Worm (Caenorhabditis elegans) whole organism, early embryonic: ENCODE measurements around the gene C09F9.1.

Experiments
- B0310.2 ChIP-seq: sonication (generic microtip); optimal IDR thresholded peaks from 2 replicates; lab custom pipeline; 2016; ENCODE audit warnings: mild to moderate bottlenecking, missing genetic modification characterization, missing compliant biosample characterization
- F13C5.2 ChIP-seq: sonication (generic microtip); optimal IDR thresholded peaks from 2 replicates; lab custom pipeline; 2017; ENCODE audit warnings: mild to moderate bottlenecking, missing genetic modification characterization, inconsistent platforms, missing compliant biosample characterization
- aly-1 ChIP-seq: sonication (generic microtip); optimal IDR thresholded peaks from 2 replicates; lab custom pipeline; 2016; ENCODE audit warnings: missing genetic modification characterization, missing compliant biosample characterization
- ama-1 ChIP-seq: fragments of 150-350 bp; optimal IDR thresholded peaks from 2 replicates; lab custom pipeline; 2014
- ceh-13 ChIP-seq: fragments of 200-800 bp; sonication (Bioruptor generic); optimal IDR thresholded peaks from 2 replicates; lab custom pipeline; 2018; ENCODE audit warnings: mild to moderate bottlenecking, missing genetic modification characterization, missing compliant biosample characterization
- ceh-36 ChIP-seq: sonication (generic microtip); optimal IDR thresholded peaks from 2 replicates; lab custom pipeline; 2016; ENCODE audit warnings: missing genetic modification characterization, inconsistent platforms, missing compliant biosample characterization
- ets-7 ChIP-seq: sonication (generic microtip); optimal IDR thresholded peaks from 2 replicates; lab custom pipeline; 2016; ENCODE audit warnings: missing genotype, missing genetic modification characterization, missing compliant biosample characterization
- flt-1 ChIP-seq: fragments of 200-800 bp; sonication (Bioruptor generic); IDR thresholded peaks from 2 replicates; pipeline ENCODE4 v1.3.6; 2022; ENCODE audit warnings: missing genetic modification characterization, missing compliant biosample characterization
- hmbx-1 ChIP-seq: sonication (generic microtip); optimal IDR thresholded peaks from 2 replicates; lab custom pipeline; 2016; ENCODE audit warnings: mild to moderate bottlenecking, missing genetic modification characterization, missing compliant biosample characterization
- hmg-4 ChIP-seq: fragments of 200-800 bp; sonication (Bioruptor generic); optimal IDR thresholded peaks from 2 replicates; lab custom pipeline; 2018; ENCODE audit warnings: mild to moderate bottlenecking, missing genetic modification characterization, missing compliant biosample characterization
- hnd-1 ChIP-seq: sonication (generic microtip); optimal IDR thresholded peaks from 2 replicates; lab custom pipeline; 2016; ENCODE audit warnings: missing genetic modification characterization, missing compliant biosample characterization
- pes-1 ChIP-seq: fragments of 200-800 bp; sonication (Bioruptor generic); IDR thresholded peaks from 2 replicates; pipeline ENCODE4 v1.3.6; 2022; ENCODE audit warnings: missing genetic modification reagents, missing genetic modification characterization, missing compliant biosample characterization
- scrt-1 ChIP-seq: fragments of 200-800 bp; sonication (Bioruptor generic); IDR thresholded peaks from 2 replicates; pipeline ENCODE4 v1.3.6; 2022; ENCODE audit warnings: missing genetic modification characterization, missing compliant biosample characterization
- sea-1 ChIP-seq: fragments of 200-800 bp; sonication (Bioruptor generic); conservative IDR thresholded peaks from 2 replicates; pipeline ENCODE4 v1.3.6; 2022; ENCODE audit warnings: missing genetic modification characterization, missing compliant biosample characterization
- tbx-11 ChIP-seq: fragments of 200-800 bp; sonication (Bioruptor generic); IDR thresholded peaks from 2 replicates; pipeline ENCODE4 v1.3.6; 2022; ENCODE audit warnings: missing genetic modification characterization, missing compliant biosample characterization
- tbx-37 ChIP-seq: fragments of 200-800 bp; sonication (Bioruptor generic); conservative IDR thresholded peaks from 2 replicates; pipeline ENCODE4 v1.3.6; 2022; ENCODE audit warnings: missing genetic modification reagents, missing genetic modification characterization, missing compliant biosample characterization
- tra-4 ChIP-seq: sonication (generic microtip); optimal IDR thresholded peaks from 2 replicates; lab custom pipeline; 2017; ENCODE audit warnings: missing genetic modification characterization, missing compliant biosample characterization

The C09F9.1 gene

ce11 chrII:14678157-14678556 is 20.0 kb upstream of the C09F9.1 start, which contains the start of gene hhat-1:
Gene hhat-1, plus strand, starts transcription at chrII:14678457.
- TF ChIP-seq pes-1 (no peak), aly-1 (tag; lab: Kevin White, UChicago) (no peak), tbx-37 (GFP tag; lab: Robert Waterston, UW) (no peak), sea-1 (GFP tag; lab: Robert Waterston, UW) (no peak), F13C5.2 (tag; lab: Kevin White, UChicago) (no peak), hmbx-1 (tag; lab: Kevin White, UChicago) (no peak)

- TF ChIP-seq hmg-4 (no peak), aly-1 (tag; lab: Kevin White, UChicago) (no peak), hmbx-1 (tag; lab: Kevin White, UChicago) (no peak), flt-1 (no peak), ceh-36 (tag; lab: Kevin White, UChicago) (no peak), scrt-1 (GFP tag; lab: Robert Waterston, UW) (no peak), tra-4 (tag; lab: Kevin White, UChicago) (no peak), sea-1 (GFP tag; lab: Robert Waterston, UW) (no peak), ceh-13 (GFP tag; lab: Kevin White, UChicago) (no peak), ets-7 (tag; lab: Kevin White, UChicago) (no peak), F13C5.2 (tag; lab: Kevin White, UChicago) (no peak), tbx-37 (GFP tag; lab: Robert Waterston, UW) (no peak), ama-1 (no peak), hnd-1 (tag; lab: Kevin White, UChicago) (no peak), tbx-11 (no peak), B0310.2 (tag; lab: Kevin White, UChicago) (no peak), pes-1 (no peak)
Observed at ce11 chrII:14683646-14684045, 14.5 kb upstream of the C09F9.1 start.

ce11 chrII:14684377-14684776 is 13.8 kb upstream of the C09F9.1 start, which contains the start of gene unc-52:
Gene unc-52, minus strand, starts transcription at chrII:14684456.
- no peak for TF ChIP-seq B0310.2 (tag; lab: Kevin White, UChicago)
- no peak for TF ChIP-seq tbx-37 (GFP tag; lab: Robert Waterston, UW)
- TF ChIP-seq aly-1 (tag; lab: Kevin White, UChicago): no peak
- TF ChIP-seq tra-4 (tag; lab: Kevin White, UChicago): no peak
- no peak for TF ChIP-seq sea-1 (GFP tag; lab: Robert Waterston, UW)
- no peak for TF ChIP-seq flt-1
- no peak for TF ChIP-seq F13C5.2 (tag; lab: Kevin White, UChicago)
- TF ChIP-seq hmbx-1 (tag; lab: Kevin White, UChicago): no peak
- no peak for TF ChIP-seq scrt-1 (GFP tag; lab: Robert Waterston, UW)
- no peak for TF ChIP-seq hmg-4
- TF ChIP-seq pes-1: no peak

ce11 chrII:14695201-14695600 is 3.0 kb upstream of the C09F9.1 start, which contains the start of gene K02B7.3:
Gene K02B7.3, minus strand, starts transcription at chrII:14695301.
- TF ChIP-seq scrt-1 (GFP tag; lab: Robert Waterston, UW) (no peak), ama-1 (no peak), pes-1 (no peak), tbx-37 (GFP tag; lab: Robert Waterston, UW) (no peak), hnd-1 (tag; lab: Kevin White, UChicago) (no peak), B0310.2 (tag; lab: Kevin White, UChicago) (no peak), tbx-11 (no peak), hmbx-1 (tag; lab: Kevin White, UChicago) (no peak), sea-1 (GFP tag; lab: Robert Waterston, UW) (no peak), ets-7 (tag; lab: Kevin White, UChicago) (no peak), flt-1 (no peak), tra-4 (tag; lab: Kevin White, UChicago) (no peak)

- TF ChIP-seq aly-1 (tag; lab: Kevin White, UChicago) (no peak), scrt-1 (GFP tag; lab: Robert Waterston, UW) (no peak), ama-1 (no peak), F13C5.2 (tag; lab: Kevin White, UChicago) (no peak), tbx-37 (GFP tag; lab: Robert Waterston, UW) (no peak), ceh-36 (tag; lab: Kevin White, UChicago) (no peak), ets-7 (tag; lab: Kevin White, UChicago) (no peak), hmbx-1 (tag; lab: Kevin White, UChicago) (no peak), tra-4 (tag; lab: Kevin White, UChicago) (no peak), pes-1 (no peak), sea-1 (GFP tag; lab: Robert Waterston, UW) (no peak), tbx-11 (no peak), hnd-1 (tag; lab: Kevin White, UChicago) (no peak), B0310.2 (tag; lab: Kevin White, UChicago) (no peak), flt-1 (no peak), ceh-13 (GFP tag; lab: Kevin White, UChicago) (no peak), hmg-4 (no peak)
Observed at ce11 chrII:14700096-14700495, 1.9 kb downstream of the C09F9.1 start.

- TF ChIP-seq aly-1 (tag; lab: Kevin White, UChicago): no peak
- no peak for TF ChIP-seq hmbx-1 (tag; lab: Kevin White, UChicago)
- no peak for TF ChIP-seq hmg-4
- TF ChIP-seq F13C5.2 (tag; lab: Kevin White, UChicago): no peak
- no peak for TF ChIP-seq pes-1
- TF ChIP-seq scrt-1 (GFP tag; lab: Robert Waterston, UW): no peak
- TF ChIP-seq ceh-36 (tag; lab: Kevin White, UChicago): no peak
- no peak for TF ChIP-seq tbx-11
- no peak for TF ChIP-seq tra-4 (tag; lab: Kevin White, UChicago)
- TF ChIP-seq flt-1: no peak
- no peak for TF ChIP-seq sea-1 (GFP tag; lab: Robert Waterston, UW)
- TF ChIP-seq ets-7 (tag; lab: Kevin White, UChicago): no peak
- TF ChIP-seq hnd-1 (tag; lab: Kevin White, UChicago): no peak
- no peak for TF ChIP-seq B0310.2 (tag; lab: Kevin White, UChicago)
- no peak for TF ChIP-seq tbx-37 (GFP tag; lab: Robert Waterston, UW)
- TF ChIP-seq ama-1: no peak
- no peak for TF ChIP-seq ceh-13 (GFP tag; lab: Kevin White, UChicago)
Observed at ce11 chrII:14701581-14701980, 3.4 kb downstream of the C09F9.1 start.
